Fruit fly (Drosophila melanogaster) whole organism, prepupa: Measurements from ENCODE around the gene CG1738.

Experiments used
- Blimp-1 ChIP-seq: fragments of 200-800 bp; sonication (Bioruptor generic); optimal IDR thresholded peaks from 3 replicates; lab custom pipeline; 2017; ENCODE audit warnings: missing biosample characterization, missing genetic modification characterization, mild to moderate bottlenecking, moderate library complexity, missing genetic modification reagents
- CG10631 ChIP-seq: fragments of 200-800 bp; sonication (Bioruptor generic); optimal IDR thresholded peaks from 2 replicates; lab custom pipeline; 2016; ENCODE audit warnings: missing biosample characterization, missing genetic modification characterization
- CG10669 ChIP-seq: fragments of 200-800 bp; sonication (Bioruptor generic); optimal IDR thresholded peaks from 3 replicates; lab custom pipeline; 2018; ENCODE audit warnings: missing biosample characterization, mild to moderate bottlenecking, missing genetic modification characterization, moderate library complexity
- CG11294 ChIP-seq: fragments of 200-800 bp; sonication (Bioruptor generic); IDR thresholded peaks from 2 replicates; pipeline ENCODE4 v1.3.6; 2022; ENCODE audit warnings: missing biosample characterization, missing genetic modification characterization
- CG11762 ChIP-seq: fragments of 200-800 bp; sonication (Bioruptor generic); optimal IDR thresholded peaks from 3 replicates; lab custom pipeline; 2016; ENCODE audit warnings: missing biosample characterization, missing genetic modification characterization; ENCODE audit not compliant: insufficient read depth
- CG11902 ChIP-seq: fragments of 200-800 bp; sonication (Bioruptor generic); optimal IDR thresholded peaks from 3 replicates; lab custom pipeline; 2016; ENCODE audit warnings: missing biosample characterization, missing genetic modification characterization
- CG15336 ChIP-seq: fragments of 200-800 bp; sonication (Bioruptor generic); IDR thresholded peaks from 2 replicates; pipeline ENCODE4 v1.3.6; 2022; ENCODE audit warnings: missing biosample characterization, missing genetic modification characterization
- CG1621 ChIP-seq: fragments of 200-800 bp; sonication (Bioruptor generic); optimal IDR thresholded peaks from 3 replicates; lab custom pipeline; 2018; ENCODE audit warnings: missing biosample characterization, mild to moderate bottlenecking, missing genetic modification characterization
- CG16779 ChIP-seq: fragments of 200-800 bp; sonication (Bioruptor generic); optimal IDR thresholded peaks from 3 replicates; lab custom pipeline; 2017; ENCODE audit warnings: missing biosample characterization, mild to moderate bottlenecking, missing genetic modification characterization
- CG32006 ChIP-seq: fragments of 200-800 bp; sonication (Bioruptor generic); optimal IDR thresholded peaks from 3 replicates; lab custom pipeline; 2017; ENCODE audit warnings: missing biosample characterization, mild to moderate bottlenecking, missing genetic modification characterization
- CG4318 ChIP-seq: fragments of 200-800 bp; sonication (Bioruptor generic); optimal IDR thresholded peaks from 3 replicates; lab custom pipeline; 2017; ENCODE audit warnings: missing biosample characterization, mild to moderate bottlenecking, missing genetic modification characterization
- CG6163 ChIP-seq: fragments of 200-800 bp; sonication (Bioruptor generic); IDR thresholded peaks from 3 replicates; pipeline ENCODE4 v1.3.6; 2022; ENCODE audit warnings: missing biosample characterization, missing genetic modification characterization
- CG6276 ChIP-seq: fragments of 200-800 bp; sonication (Bioruptor generic); optimal IDR thresholded peaks from 2 replicates; lab custom pipeline; 2017; ENCODE audit warnings: missing biosample characterization, mild to moderate bottlenecking, missing genetic modification characterization
- CG8119 ChIP-seq: fragments of 200-800 bp; sonication (Bioruptor generic); IDR thresholded peaks from 3 replicates; pipeline ENCODE4 v1.3.6; 2022; ENCODE audit warnings: missing biosample characterization, missing genetic modification characterization
- CG8319 ChIP-seq: fragments of 200-800 bp; sonication (Bioruptor generic); optimal IDR thresholded peaks from 3 replicates; lab custom pipeline; 2016; ENCODE audit warnings: missing biosample characterization, missing genetic modification characterization
- CG8632 ChIP-seq: fragments of 200-800 bp; sonication (Bioruptor generic); optimal IDR thresholded peaks from 3 replicates; lab custom pipeline; 2016; ENCODE audit warnings: missing biosample characterization, missing genetic modification characterization
- CG9139 ChIP-seq: fragments of 200-800 bp; sonication (Bioruptor generic); optimal IDR thresholded peaks from 3 replicates; lab custom pipeline; 2017; ENCODE audit warnings: missing biosample characterization, mild to moderate bottlenecking, missing genetic modification characterization
- Eip75B ChIP-seq: fragments of 200-800 bp; sonication (Bioruptor generic); optimal IDR thresholded peaks from 3 replicates; lab custom pipeline; 2016; ENCODE audit warnings: missing biosample characterization, missing genetic modification characterization
- Eip78C ChIP-seq: fragments of 200-800 bp; sonication (Bioruptor generic); peaks from one replicate; lab custom pipeline; 2016; ENCODE audit warnings: missing biosample characterization, missing genetic modification characterization
- Ets21C ChIP-seq: fragments of 200-800 bp; sonication (Bioruptor generic); optimal IDR thresholded peaks from 3 replicates; lab custom pipeline; 2016; ENCODE audit warnings: missing biosample characterization, missing genetic modification characterization
- Ets96B ChIP-seq: fragments of 200-800 bp; optimal IDR thresholded peaks from 2 replicates; lab custom pipeline; 2019; ENCODE audit warnings: missing biosample characterization, mild to moderate bottlenecking, missing genetic modification characterization, moderate library complexity
- Gug ChIP-seq: fragments of 200-800 bp; sonication (Bioruptor generic); IDR thresholded peaks from 2 replicates; pipeline ENCODE4 v1.3.6; 2022; ENCODE audit warnings: missing biosample characterization, missing genetic modification characterization
- Hr39 ChIP-seq: fragments of 200-800 bp; sonication (Bioruptor generic); optimal IDR thresholded peaks from 2 replicates; lab custom pipeline; 2016; ENCODE audit warnings: missing biosample characterization, missing genetic modification characterization
- Hr4 ChIP-seq: fragments of 200-800 bp; sonication (Bioruptor generic); optimal IDR thresholded peaks from 3 replicates; lab custom pipeline; 2016; ENCODE audit warnings: missing biosample characterization, missing genetic modification characterization
- Smox ChIP-seq: fragments of 200-800 bp; sonication (Bioruptor generic); optimal IDR thresholded peaks from 3 replicates; lab custom pipeline; 2016; ENCODE audit warnings: missing biosample characterization, missing genetic modification characterization
- Sox102F ChIP-seq: fragments of 200-800 bp; sonication (Bioruptor generic); optimal IDR thresholded peaks from 2 replicates; lab custom pipeline; 2016; ENCODE audit warnings: missing biosample characterization, mild to moderate bottlenecking, missing genetic modification characterization
- Sox14 ChIP-seq: fragments of 200-800 bp; sonication (Bioruptor generic); optimal IDR thresholded peaks from 3 replicates; lab custom pipeline; 2016; ENCODE audit warnings: missing biosample characterization, missing genetic modification characterization
- achi ChIP-seq: fragments of 200-800 bp; sonication (Bioruptor generic); optimal IDR thresholded peaks from 3 replicates; lab custom pipeline; 2016; ENCODE audit warnings: missing biosample characterization, missing genetic modification characterization
- cyc ChIP-seq: fragments of 200-800 bp; sonication (Bioruptor generic); optimal IDR thresholded peaks from 3 replicates; lab custom pipeline; 2016; ENCODE audit warnings: missing biosample characterization, missing genetic modification characterization
- dac ChIP-seq: fragments of 200-800 bp; sonication (Bioruptor generic); optimal IDR thresholded peaks from 2 replicates; lab custom pipeline; 2017; ENCODE audit warnings: missing biosample characterization, mild to moderate bottlenecking, missing genetic modification characterization
- dsx ChIP-seq: fragments of 200-800 bp; optimal IDR thresholded peaks from 3 replicates; lab custom pipeline; 2019; ENCODE audit warnings: missing biosample characterization, mild to moderate bottlenecking, missing genetic modification characterization, moderate library complexity; ENCODE audit not compliant: poor library complexity, severe bottlenecking
- eg ChIP-seq: fragments of 200-800 bp; sonication (Bioruptor generic); IDR thresholded peaks from 3 replicates; pipeline ENCODE4 v1.3.6; 2022; ENCODE audit warnings: missing biosample characterization, missing genetic modification characterization
- esn ChIP-seq: fragments of 200-800 bp; sonication (Bioruptor generic); optimal IDR thresholded peaks from 2 replicates; lab custom pipeline; 2016; ENCODE audit warnings: missing biosample characterization, mild to moderate bottlenecking, missing genetic modification characterization, moderate library complexity
- fd85E ChIP-seq: fragments of 200-800 bp; sonication (Bioruptor generic); optimal IDR thresholded peaks from 3 replicates; lab custom pipeline; 2016; ENCODE audit warnings: missing biosample characterization, missing genetic modification characterization
- fkh ChIP-seq: fragments of 200-800 bp; sonication (Bioruptor generic); optimal IDR thresholded peaks from 3 replicates; lab custom pipeline; 2017; ENCODE audit warnings: missing biosample characterization, mild to moderate bottlenecking, missing genetic modification characterization, moderate library complexity
- net ChIP-seq: fragments of 200-800 bp; sonication (Bioruptor generic); optimal IDR thresholded peaks from 3 replicates; lab custom pipeline; 2016; ENCODE audit warnings: missing biosample characterization, missing genetic modification characterization
- salr ChIP-seq, 2 experiments: fragments of 200-800 bp; sonication (Bioruptor generic); optimal IDR thresholded peaks; 3 replicates each; lab custom pipeline; 2016 to 2018; ENCODE audit warnings: missing biosample characterization in 2 of 2, missing genetic modification characterization in 2 of 2, mild to moderate bottlenecking in 1 of 2
- ss ChIP-seq, 2 experiments: fragments of 200-800 bp; sonication (Bioruptor generic); optimal IDR thresholded peaks; 2 replicates in 1 of 2; 3 replicates in 1 of 2; lab custom pipeline; 2017 to 2018; ENCODE audit warnings: mild to moderate bottlenecking in 2 of 2, missing biosample characterization in 2 of 2, missing genetic modification characterization in 2 of 2, moderate library complexity in 1 of 2
- svp ChIP-seq: fragments of 200-800 bp; sonication (Bioruptor generic); peaks from one replicate; lab custom pipeline; 2016; ENCODE audit warnings: missing biosample characterization, missing genetic modification characterization
- topi ChIP-seq: fragments of 200-800 bp; sonication (Bioruptor generic); optimal IDR thresholded peaks from 3 replicates; lab custom pipeline; 2016; ENCODE audit warnings: missing biosample characterization, missing genetic modification characterization
- vri ChIP-seq: fragments of 200-800 bp; sonication (Bioruptor generic); optimal IDR thresholded peaks from 3 replicates; lab custom pipeline; 2016; ENCODE audit warnings: missing biosample characterization, mild to moderate bottlenecking, missing genetic modification characterization

Gene CG1738

DNA sequence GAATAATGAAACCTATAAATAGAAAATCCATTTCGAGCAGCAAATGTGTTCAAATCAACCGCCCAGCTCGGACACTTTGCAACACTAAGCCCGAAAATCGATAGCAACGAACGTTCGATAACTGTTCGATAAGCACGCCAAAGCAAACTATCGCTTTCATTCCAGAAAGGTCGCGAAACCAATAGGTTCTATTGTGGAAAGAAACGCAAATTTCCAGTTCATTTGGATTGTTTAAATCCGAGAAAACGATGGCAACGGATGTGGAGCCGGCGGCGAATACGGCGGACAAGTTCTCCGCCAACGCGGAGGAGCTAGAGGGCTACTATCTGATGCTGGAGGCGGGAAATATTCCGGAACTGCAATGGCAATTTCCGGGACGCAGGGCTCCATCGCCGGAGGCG lies 10.2 kb downstream of the CG1738 start, which contains the start of gene Pa1:
Gene Pa1, plus strand, starts transcription at position 156 of the 401 bp plus-strand sequence.
- peak; percentile 49 for TF ChIP-seq CG1621 (tag; lab: Kevin White, UChicago)
- TF ChIP-seq CG32006 (GFP tag; lab: Kevin White, UChicago) = no peak
- peak; percentile 7 for TF ChIP-seq esn (GFP tag; lab: Kevin White, UChicago)

DNA sequence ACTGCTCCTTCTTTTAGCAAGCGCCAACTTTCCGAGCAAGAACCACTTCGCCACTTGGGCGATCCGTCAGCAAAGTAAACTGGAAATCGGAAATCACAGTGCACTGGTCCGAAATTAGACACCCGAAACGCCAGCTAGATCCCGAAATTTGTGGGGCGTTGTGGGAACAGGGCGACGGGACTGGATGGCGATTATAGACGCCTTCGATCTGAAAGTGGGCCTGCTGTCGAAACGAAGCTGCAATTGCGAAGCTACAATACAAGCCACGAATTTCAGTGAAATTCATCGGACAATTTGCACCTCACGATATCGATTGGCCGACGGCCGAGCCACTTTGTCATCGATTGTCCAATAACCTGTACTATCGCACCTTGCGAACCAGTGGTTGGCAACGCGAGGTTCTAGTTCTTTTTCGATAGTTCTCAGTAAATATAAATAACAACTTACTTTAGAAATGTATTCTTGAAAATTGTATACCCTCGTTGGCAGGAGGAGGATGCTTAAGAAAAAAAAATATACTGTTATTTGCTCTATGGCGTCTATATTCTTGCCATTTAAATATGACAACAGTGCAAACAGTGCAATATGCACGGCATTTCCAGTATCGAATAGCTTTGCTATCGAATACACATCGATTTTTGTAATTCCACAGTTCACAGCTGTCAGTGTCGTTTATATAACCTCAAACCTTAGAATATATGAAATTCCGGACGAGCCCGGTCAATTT lies 19.1 kb downstream of the CG1738 start, which contains the start of the genes hop and Tim8:
Gene hop, minus strand, starts transcription at position 316 of the 727 bp plus-strand sequence.
Gene Tim8, plus strand, starts transcription at position 663 of the 727 bp plus-strand sequence.
- TF ChIP-seq CG16779 (tag; lab: Kevin White, UChicago) (no peak), fkh (GFP tag; lab: Kevin White, UChicago) (peak; percentile 76), vri (GFP tag; lab: Kevin White, UChicago) (no peak), Eip78C (GFP tag; lab: Kevin White, UChicago) (peak; percentile 8), achi (GFP tag; lab: Kevin White, UChicago) (peak; percentile 66), CG6276 (GFP tag; lab: Kevin White, UChicago) (no peak)
- TF ChIP-seq, all 60 proteins: peak for 3

DNA sequence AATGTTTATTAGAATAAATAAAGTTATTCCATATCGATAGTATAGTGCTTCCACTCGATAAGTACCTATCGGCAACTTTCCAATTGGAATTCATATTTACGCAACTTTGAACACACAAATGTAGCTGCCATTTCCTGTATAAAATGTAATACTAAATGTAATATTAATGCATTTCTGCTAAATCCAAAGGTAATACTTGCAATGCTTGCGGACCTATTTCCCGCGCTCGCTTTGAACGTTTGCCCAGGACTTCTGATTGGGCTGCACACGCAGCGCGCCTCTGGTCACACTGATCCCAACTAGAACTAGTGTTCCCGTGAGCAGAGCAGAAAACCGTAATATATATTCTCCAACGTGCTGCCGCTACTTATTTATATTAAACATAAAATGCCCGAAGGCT lies 20.5 kb downstream of the CG1738 start, which contains the start of gene dlg1:
Gene dlg1, plus strand, starts transcription at position 292 of the 400 bp plus-strand sequence.
- TF ChIP-seq CG8119 (GFP tag; lab: Robert Waterston, UW) (no peak), fkh (GFP tag; lab: Kevin White, UChicago) (peak; percentile 35), CG11902 (GFP tag; lab: Kevin White, UChicago) (no peak), CG4318 (no peak), CG1621 (tag; lab: Kevin White, UChicago) (peak; percentile 67), Eip78C (GFP tag; lab: Kevin White, UChicago) (peak; percentile 67)

DNA sequence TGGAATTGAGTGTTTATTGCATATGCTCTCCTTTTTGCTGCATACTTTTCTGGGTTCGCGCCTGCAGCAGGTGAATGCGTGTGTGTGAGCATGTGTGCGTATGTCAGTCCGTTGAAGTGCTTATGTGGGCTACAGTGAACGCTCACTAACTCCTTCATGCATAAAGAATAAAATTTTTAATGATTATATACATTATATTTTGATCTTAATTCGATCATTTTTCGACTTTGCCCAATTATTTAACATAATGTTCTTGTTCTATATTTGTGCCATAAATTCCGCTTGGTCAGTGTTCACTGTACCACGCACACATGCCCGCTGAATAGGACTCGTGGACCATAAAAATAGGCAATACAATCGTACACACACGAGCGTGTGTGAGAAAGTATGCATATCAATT lies 21.9 kb downstream of the CG1738 start:
- TF ChIP-seq CG8319 (GFP tag; lab: Kevin White, UChicago) (no peak), CG9139 (GFP tag; lab: Kevin White, UChicago) (no peak), Sox102F (GFP tag; lab: Kevin White, UChicago) (no peak), Blimp-1 (GFP tag; lab: Kevin White, UChicago) (no peak), dsx (GFP tag; lab: Kevin White, UChicago) (peak; percentile 45), vri (GFP tag; lab: Kevin White, UChicago) (no peak), Ets96B (tag; lab: Kevin White, UChicago) (peak; percentile 1), CG6276 (GFP tag; lab: Kevin White, UChicago) (no peak), achi (GFP tag; lab: Kevin White, UChicago) (no peak), Gug (GFP tag; lab: Robert Waterston, UW) (peak; percentile 60), CG6163 (GFP tag; lab: Robert Waterston, UW) (peak; percentile 54; the same call in 1 of the 3 replicates), Sox14 (GFP tag; lab: Kevin White, UChicago) (no peak), CG10631 (GFP tag; lab: Kevin White, UChicago) (peak; percentile 18), CG15336 (GFP tag; lab: Robert Waterston, UW) (peak; percentile 65), svp (peak; percentile 52), CG4318 (no peak), ss (GFP tag; optimal IDR thresholded peaks at IDR 0.05; lab: Kevin White, UChicago) (no peak), Eip75B (GFP tag; lab: Kevin White, UChicago) (peak; percentile 15), Hr4 (GFP tag; lab: Kevin White, UChicago) (no peak), Ets21C (GFP tag; lab: Kevin White, UChicago) (no peak), net (GFP tag; lab: Kevin White, UChicago) (peak; percentile 6), CG10669 (GFP tag; lab: Kevin White, UChicago) (peak; percentile 10), cyc (GFP tag; lab: Kevin White, UChicago) (no peak), fd85E (GFP tag; lab: Kevin White, UChicago) (no peak), Hr39 (GFP tag; lab: Kevin White, UChicago) (no peak), Smox (GFP tag; lab: Kevin White, UChicago) (no peak), Eip78C (GFP tag; lab: Kevin White, UChicago) (peak; percentile 81), eg (peak; percentile 74; the same call in 2 of the 3 replicates), topi (GFP tag; lab: Kevin White, UChicago) (no peak), esn (GFP tag; lab: Kevin White, UChicago) (peak; percentile 0), CG11294 (GFP tag; lab: Robert Waterston, UW) (0 out of 2 replicates have a peak, but pooled peaks have one; percentile 30), CG8632 (no peak), CG16779 (tag; lab: Kevin White, UChicago) (no peak), CG11762 (GFP tag; lab: Kevin White, UChicago) (no peak), CG8119 (GFP tag; lab: Robert Waterston, UW) (peak; percentile 35; the same call in 1 of the 3 replicates), CG32006 (GFP tag; lab: Kevin White, UChicago) (peak; percentile 27), fkh (GFP tag; lab: Kevin White, UChicago) (no peak), salr (GFP tag; optimal IDR thresholded peaks at IDR 0.05; lab: Kevin White, UChicago) (no peak), dac (GFP tag; lab: Kevin White, UChicago) (no peak)
